Fruit fly (Drosophila melanogaster) whole organism, prepupa: ENCODE data around the gene CG3349.

Source experiments
- Blimp-1 ChIP-seq: fragments of 200-800 bp; sonication (Bioruptor generic); optimal IDR thresholded peaks from 3 replicates; lab custom pipeline; 2017; ENCODE audit warnings: missing biosample characterization, missing genetic modification characterization, mild to moderate bottlenecking, moderate library complexity, missing genetic modification reagents
- CG10631 ChIP-seq: fragments of 200-800 bp; sonication (Bioruptor generic); optimal IDR thresholded peaks from 2 replicates; lab custom pipeline; 2016; ENCODE audit warnings: missing biosample characterization, missing genetic modification characterization
- CG11294 ChIP-seq: fragments of 200-800 bp; sonication (Bioruptor generic); IDR thresholded peaks from 2 replicates; pipeline ENCODE4 v1.3.6; 2022; ENCODE audit warnings: missing biosample characterization, missing genetic modification characterization
- CG11762 ChIP-seq: fragments of 200-800 bp; sonication (Bioruptor generic); optimal IDR thresholded peaks from 3 replicates; lab custom pipeline; 2016; ENCODE audit warnings: missing biosample characterization, missing genetic modification characterization; ENCODE audit not compliant: insufficient read depth
- CG11902 ChIP-seq: fragments of 200-800 bp; sonication (Bioruptor generic); optimal IDR thresholded peaks from 3 replicates; lab custom pipeline; 2016; ENCODE audit warnings: missing biosample characterization, missing genetic modification characterization
- CG15336 ChIP-seq: fragments of 200-800 bp; sonication (Bioruptor generic); IDR thresholded peaks from 2 replicates; pipeline ENCODE4 v1.3.6; 2022; ENCODE audit warnings: missing biosample characterization, missing genetic modification characterization
- CG1621 ChIP-seq: fragments of 200-800 bp; sonication (Bioruptor generic); optimal IDR thresholded peaks from 3 replicates; lab custom pipeline; 2018; ENCODE audit warnings: missing biosample characterization, mild to moderate bottlenecking, missing genetic modification characterization
- CG16779 ChIP-seq: fragments of 200-800 bp; sonication (Bioruptor generic); optimal IDR thresholded peaks from 3 replicates; lab custom pipeline; 2017; ENCODE audit warnings: missing biosample characterization, mild to moderate bottlenecking, missing genetic modification characterization
- CG3032 ChIP-seq: fragments of 200-800 bp; optimal IDR thresholded peaks from 2 replicates; lab custom pipeline; 2019; ENCODE audit warnings: missing biosample characterization, mild to moderate bottlenecking, missing genetic modification characterization, moderate library complexity
- CG31627 ChIP-seq: fragments of 200-800 bp; sonication (Bioruptor generic); optimal IDR thresholded peaks from 3 replicates; lab custom pipeline; 2016; ENCODE audit warnings: missing biosample characterization, missing genetic modification characterization
- CG32006 ChIP-seq: fragments of 200-800 bp; sonication (Bioruptor generic); optimal IDR thresholded peaks from 3 replicates; lab custom pipeline; 2017; ENCODE audit warnings: missing biosample characterization, mild to moderate bottlenecking, missing genetic modification characterization
- CG34406 ChIP-seq: fragments of 200-800 bp; sonication (Bioruptor generic); optimal IDR thresholded peaks from 3 replicates; lab custom pipeline; 2016; ENCODE audit warnings: missing biosample characterization, missing genetic modification characterization
- CG3919 ChIP-seq: fragments of 200-800 bp; sonication (Bioruptor generic); optimal IDR thresholded peaks from 3 replicates; lab custom pipeline; 2016; ENCODE audit warnings: missing biosample characterization, missing genetic modification characterization
- CG4318 ChIP-seq: fragments of 200-800 bp; sonication (Bioruptor generic); optimal IDR thresholded peaks from 3 replicates; lab custom pipeline; 2017; ENCODE audit warnings: missing biosample characterization, mild to moderate bottlenecking, missing genetic modification characterization
- CG6276 ChIP-seq: fragments of 200-800 bp; sonication (Bioruptor generic); optimal IDR thresholded peaks from 2 replicates; lab custom pipeline; 2017; ENCODE audit warnings: missing biosample characterization, mild to moderate bottlenecking, missing genetic modification characterization
- CG6792 ChIP-seq: fragments of 200-800 bp; sonication (Bioruptor generic); optimal IDR thresholded peaks from 3 replicates; lab custom pipeline; 2016; ENCODE audit warnings: missing biosample characterization, missing genetic modification characterization
- CG6808 ChIP-seq: fragments of 200-800 bp; sonication (Bioruptor generic); optimal IDR thresholded peaks from 3 replicates; lab custom pipeline; 2017; ENCODE audit warnings: missing biosample characterization, missing genetic modification characterization, mild to moderate bottlenecking, moderate library complexity, missing genetic modification reagents
- CG6854 ChIP-seq: fragments of 200-800 bp; sonication (Bioruptor generic); optimal IDR thresholded peaks from 2 replicates; lab custom pipeline; 2017; ENCODE audit warnings: missing biosample characterization, mild to moderate bottlenecking, missing genetic modification characterization
- CG8119 ChIP-seq: fragments of 200-800 bp; sonication (Bioruptor generic); IDR thresholded peaks from 3 replicates; pipeline ENCODE4 v1.3.6; 2022; ENCODE audit warnings: missing biosample characterization, missing genetic modification characterization
- CG8319 ChIP-seq: fragments of 200-800 bp; sonication (Bioruptor generic); optimal IDR thresholded peaks from 3 replicates; lab custom pipeline; 2016; ENCODE audit warnings: missing biosample characterization, missing genetic modification characterization
- CG9139 ChIP-seq: fragments of 200-800 bp; sonication (Bioruptor generic); optimal IDR thresholded peaks from 3 replicates; lab custom pipeline; 2017; ENCODE audit warnings: missing biosample characterization, mild to moderate bottlenecking, missing genetic modification characterization
- Eip78C ChIP-seq: fragments of 200-800 bp; sonication (Bioruptor generic); peaks from one replicate; lab custom pipeline; 2016; ENCODE audit warnings: missing biosample characterization, missing genetic modification characterization
- Eip93F ChIP-seq: fragments of 200-800 bp; sonication (Bioruptor generic); optimal IDR thresholded peaks from 2 replicates; lab custom pipeline; 2016; ENCODE audit warnings: missing biosample characterization, mild to moderate bottlenecking, missing genetic modification characterization
- Ets21C ChIP-seq: fragments of 200-800 bp; sonication (Bioruptor generic); optimal IDR thresholded peaks from 3 replicates; lab custom pipeline; 2016; ENCODE audit warnings: missing biosample characterization, missing genetic modification characterization
- Ets96B ChIP-seq: fragments of 200-800 bp; optimal IDR thresholded peaks from 2 replicates; lab custom pipeline; 2019; ENCODE audit warnings: missing biosample characterization, mild to moderate bottlenecking, missing genetic modification characterization, moderate library complexity
- Gug ChIP-seq: fragments of 200-800 bp; sonication (Bioruptor generic); IDR thresholded peaks from 2 replicates; pipeline ENCODE4 v1.3.6; 2022; ENCODE audit warnings: missing biosample characterization, missing genetic modification characterization
- Hr38 ChIP-seq: sonication (Bioruptor generic); optimal IDR thresholded peaks from 2 replicates; lab custom pipeline; 2016; ENCODE audit warnings: missing biosample characterization, missing genetic modification characterization
- Hr39 ChIP-seq: fragments of 200-800 bp; sonication (Bioruptor generic); optimal IDR thresholded peaks from 2 replicates; lab custom pipeline; 2016; ENCODE audit warnings: missing biosample characterization, missing genetic modification characterization
- Hr4 ChIP-seq: fragments of 200-800 bp; sonication (Bioruptor generic); optimal IDR thresholded peaks from 3 replicates; lab custom pipeline; 2016; ENCODE audit warnings: missing biosample characterization, missing genetic modification characterization
- Lpt ChIP-seq: fragments of 200-800 bp; sonication (Bioruptor generic); optimal IDR thresholded peaks from 3 replicates; lab custom pipeline; 2016; ENCODE audit warnings: missing biosample characterization, missing genetic modification characterization
- Met ChIP-seq: fragments of 200-800 bp; sonication (Bioruptor generic); optimal IDR thresholded peaks from 3 replicates; lab custom pipeline; 2016; ENCODE audit warnings: missing biosample characterization, missing genetic modification characterization
- OdsH ChIP-seq: fragments of 200-800 bp; sonication (Bioruptor generic); optimal IDR thresholded peaks from 3 replicates; lab custom pipeline; 2016; ENCODE audit warnings: missing biosample characterization, missing genetic modification characterization
- Smox ChIP-seq: fragments of 200-800 bp; sonication (Bioruptor generic); optimal IDR thresholded peaks from 3 replicates; lab custom pipeline; 2016; ENCODE audit warnings: missing biosample characterization, missing genetic modification characterization
- Sox14 ChIP-seq: fragments of 200-800 bp; sonication (Bioruptor generic); optimal IDR thresholded peaks from 3 replicates; lab custom pipeline; 2016; ENCODE audit warnings: missing biosample characterization, missing genetic modification characterization
- acj6 ChIP-seq: fragments of 200-800 bp; sonication (Bioruptor generic); optimal IDR thresholded peaks from 3 replicates; lab custom pipeline; 2016; ENCODE audit warnings: missing biosample characterization, missing genetic modification characterization
- cyc ChIP-seq: fragments of 200-800 bp; sonication (Bioruptor generic); optimal IDR thresholded peaks from 3 replicates; lab custom pipeline; 2016; ENCODE audit warnings: missing biosample characterization, missing genetic modification characterization
- dsx ChIP-seq: fragments of 200-800 bp; optimal IDR thresholded peaks from 3 replicates; lab custom pipeline; 2019; ENCODE audit warnings: missing biosample characterization, mild to moderate bottlenecking, missing genetic modification characterization, moderate library complexity; ENCODE audit not compliant: poor library complexity, severe bottlenecking
- esn ChIP-seq: fragments of 200-800 bp; sonication (Bioruptor generic); optimal IDR thresholded peaks from 2 replicates; lab custom pipeline; 2016; ENCODE audit warnings: missing biosample characterization, mild to moderate bottlenecking, missing genetic modification characterization, moderate library complexity
- lz ChIP-seq: fragments of 200-800 bp; sonication (Bioruptor generic); optimal IDR thresholded peaks from 3 replicates; lab custom pipeline; 2016; ENCODE audit warnings: missing biosample characterization, missing genetic modification characterization
- net ChIP-seq: fragments of 200-800 bp; sonication (Bioruptor generic); optimal IDR thresholded peaks from 3 replicates; lab custom pipeline; 2016; ENCODE audit warnings: missing biosample characterization, missing genetic modification characterization
- pdm3 ChIP-seq: fragments of 200-800 bp; sonication (Bioruptor generic); optimal IDR thresholded peaks from 3 replicates; lab custom pipeline; 2016; ENCODE audit warnings: missing biosample characterization, missing genetic modification characterization
- spab ChIP-seq: fragments of 200-800 bp; sonication (Bioruptor generic); optimal IDR thresholded peaks from 2 replicates; lab custom pipeline; 2017; ENCODE audit warnings: missing biosample characterization, mild to moderate bottlenecking, missing genetic modification characterization, missing genetic modification reagents
- svp ChIP-seq: fragments of 200-800 bp; sonication (Bioruptor generic); peaks from one replicate; lab custom pipeline; 2016; ENCODE audit warnings: missing biosample characterization, missing genetic modification characterization
- topi ChIP-seq: fragments of 200-800 bp; sonication (Bioruptor generic); optimal IDR thresholded peaks from 3 replicates; lab custom pipeline; 2016; ENCODE audit warnings: missing biosample characterization, missing genetic modification characterization
- vri ChIP-seq: fragments of 200-800 bp; sonication (Bioruptor generic); optimal IDR thresholded peaks from 3 replicates; lab custom pipeline; 2016; ENCODE audit warnings: missing biosample characterization, mild to moderate bottlenecking, missing genetic modification characterization

CG3349 gene

dm6 chr3L:14980038-14980437 is 618 bp downstream of the CG3349 start:
- TF ChIP-seq CG3032 (tag; lab: Kevin White, UChicago) (no peak), svp (GFP tag; lab: Kevin White, UChicago) (peak; percentile 36)
- TF ChIP-seq, all 60 proteins: peak for 1

dm6 chr3L:14982675-14983084 is 3.3 kb downstream of the CG3349 start, which contains the start of gene CG5114:
TSS of gene CG5114 (plus strand) at chr3L:14982835.
- TF ChIP-seq cyc (GFP tag; lab: Kevin White, UChicago) (peak; percentile 23), lz (peak; percentile 38), topi (peak; percentile 22), esn (GFP tag; lab: Kevin White, UChicago) (peak; percentile 21), Sox14 (GFP tag; lab: Kevin White, UChicago) (peak; percentile 40), Gug (no peak), CG34406 (GFP tag; lab: Kevin White, UChicago) (no peak), Blimp-1 (no peak), pdm3 (GFP tag; lab: Kevin White, UChicago) (peak; percentile 22), CG3032 (tag; lab: Kevin White, UChicago) (peak; percentile 5), CG3919 (peak; percentile 18), dsx (GFP tag; lab: Kevin White, UChicago) (no peak), CG31627 (GFP tag; lab: Kevin White, UChicago) (peak; percentile 29), Hr39 (GFP tag; lab: Kevin White, UChicago) (peak; percentile 3)

dm6 chr3L:14984521-14985150 is 5.2 kb downstream of the CG3349 start, which contains the start of gene mnd:
TSS of gene mnd (plus strand) at chr3L:14985100.
- TF ChIP-seq svp (GFP tag; lab: Kevin White, UChicago): peak; percentile 72
- peak; percentile 84 for TF ChIP-seq CG32006
- peak; percentile 60 for TF ChIP-seq CG4318 (GFP tag; lab: Kevin White, UChicago)
- TF ChIP-seq Eip78C (GFP tag; lab: Kevin White, UChicago): peak; percentile 94
- TF ChIP-seq CG15336 (GFP tag; lab: Robert Waterston, UW): peak; percentile 95
- TF ChIP-seq Eip93F (GFP tag; lab: Kevin White, UChicago): no peak
- TF ChIP-seq CG8319 (GFP tag; lab: Kevin White, UChicago): peak; percentile 12
- peak; percentile 43 for TF ChIP-seq CG6792
- no peak for TF ChIP-seq Hr39 (GFP tag; lab: Kevin White, UChicago)
- TF ChIP-seq OdsH (GFP tag; lab: Kevin White, UChicago): peak; percentile 77
- peak; percentile 84 for TF ChIP-seq CG11294 (GFP tag; lab: Robert Waterston, UW)
- peak; percentile 42 for TF ChIP-seq Met
- peak; percentile 84 for TF ChIP-seq CG3919
- peak; percentile 57 for TF ChIP-seq spab (GFP tag; lab: Kevin White, UChicago)
- TF ChIP-seq Lpt (GFP tag; lab: Kevin White, UChicago): peak; percentile 87
- TF ChIP-seq CG9139: no peak
- peak; percentile 63 for TF ChIP-seq CG3032 (tag; lab: Kevin White, UChicago)
- TF ChIP-seq lz: peak; percentile 10
- peak; percentile 50 for TF ChIP-seq CG34406 (GFP tag; lab: Kevin White, UChicago)
- peak; percentile 68 for TF ChIP-seq CG10631 (GFP tag; lab: Kevin White, UChicago)
- peak; percentile 78 for TF ChIP-seq pdm3 (GFP tag; lab: Kevin White, UChicago)
- no peak for TF ChIP-seq CG31627 (GFP tag; lab: Kevin White, UChicago)
- peak; percentile 89 for TF ChIP-seq Ets96B (tag; lab: Kevin White, UChicago)
- no peak for TF ChIP-seq Blimp-1
- peak; percentile 88 for TF ChIP-seq CG6276 (GFP tag; lab: Kevin White, UChicago)
- TF ChIP-seq CG6854 (GFP tag; lab: Kevin White, UChicago): no peak
- TF ChIP-seq CG11902 (GFP tag; lab: Kevin White, UChicago): peak; percentile 15
- no peak for TF ChIP-seq vri (GFP tag; lab: Kevin White, UChicago)
- TF ChIP-seq CG8119: peak; percentile 93
- no peak for TF ChIP-seq Smox
- peak; percentile 81 for TF ChIP-seq net (GFP tag; lab: Kevin White, UChicago)
- TF ChIP-seq topi: peak; percentile 51
- TF ChIP-seq Sox14 (GFP tag; lab: Kevin White, UChicago): peak; percentile 87
- peak; percentile 76 for TF ChIP-seq acj6 (GFP tag; lab: Kevin White, UChicago)
- peak; percentile 54 for TF ChIP-seq CG16779 (tag; lab: Kevin White, UChicago)
- peak; percentile 50 for TF ChIP-seq CG1621 (tag; lab: Kevin White, UChicago)
- TF ChIP-seq CG6808 (GFP tag; lab: Kevin White, UChicago): peak; percentile 57
- no peak for TF ChIP-seq Ets21C (GFP tag; lab: Kevin White, UChicago)
- TF ChIP-seq esn (GFP tag; lab: Kevin White, UChicago): peak; percentile 52
- TF ChIP-seq CG11762 (GFP tag; lab: Kevin White, UChicago): peak; percentile 65
- TF ChIP-seq Hr38 (GFP tag; lab: Kevin White, UChicago): no peak
- TF ChIP-seq Hr4 (GFP tag; lab: Kevin White, UChicago): peak; percentile 91
